Worm (Caenorhabditis elegans): Measurements from ENCODE around the gene irld-25.

- TF ChIP-seq flt-1 (GFP tag; IDR thresholded peaks at IDR 0.05) (no peak), ztf-29 (GFP tag; IDR thresholded peaks at IDR 0.05) (no peak), med-1 (GFP tag; optimal IDR thresholded peaks at IDR 0.05; ENCODE audit: insufficient read depth) (no peak), cog-1 (tag; optimal IDR thresholded peaks at IDR 0.05) (no peak)
Observed at ce11 chrV:15268302-15268701, 46.9 kb downstream of the irld-25 start, which contains the start of gene srw-22.

Data from whole organism, midembryonic.